Worm (Caenorhabditis elegans): Measurements from ENCODE around the gene pup-2.

- TF ChIP-seq unc-62 (GFP tag; optimal IDR thresholded peaks at IDR 0.05) (no peak), nhr-23 (tag; optimal IDR thresholded peaks at IDR 0.05) (no peak), ztf-11 (tag; optimal IDR thresholded peaks at IDR 0.05) (no peak), hmg-11 (tag; optimal IDR thresholded peaks at IDR 0.05) (no peak), pha-4 (tag; optimal IDR thresholded peaks at IDR 0.05) (no peak), elt-2 (tag; optimal IDR thresholded peaks at IDR 0.05) (no peak), ZK546.5 (tag; optimal IDR thresholded peaks at IDR 0.05) (no peak), nhr-25 (tag; optimal IDR thresholded peaks at IDR 0.05) (no peak), skn-1 (tag; optimal IDR thresholded peaks at IDR 0.05) (no peak), ama-1 (optimal IDR thresholded peaks at IDR 0.05) (no peak), nhr-76 (tag; optimal IDR thresholded peaks at IDR 0.05) (no peak), ceh-82 (tag; optimal IDR thresholded peaks at IDR 0.05) (no peak), fkh-10 (GFP tag; optimal IDR thresholded peaks at IDR 0.05) (no peak), ceh-16 (tag; optimal IDR thresholded peaks at IDR 0.05) (no peak)
These were observed 44.0 kb downstream of the pup-2 start for ce11 chrIII:5229511-5230250.
